Worm (Caenorhabditis elegans) whole organism, late embryonic: ENCODE data around the gene ZK616.5.

ENCODE experiments used
- C38D4.7 ChIP-seq: fragments of 200-800 bp; sonication (Bioruptor generic); optimal IDR thresholded peaks from 2 replicates; lab custom pipeline; 2018; ENCODE audit warnings: mild to moderate bottlenecking, missing genetic modification characterization, moderate library complexity, missing compliant biosample characterization
- F13H6.1 ChIP-seq: sonication (generic microtip); optimal IDR thresholded peaks from 2 replicates; lab custom pipeline; 2016; ENCODE audit warnings: missing genetic modification characterization, missing compliant biosample characterization
- ama-1 ChIP-seq: fragments of 150-350 bp; optimal IDR thresholded peaks from 2 replicates; lab custom pipeline; 2014
- ceh-14 ChIP-seq: sonication (generic microtip); optimal IDR thresholded peaks from 2 replicates; lab custom pipeline; 2016; ENCODE audit warnings: missing genotype, missing genetic modification characterization, missing compliant biosample characterization
- ceh-18 ChIP-seq: sonication (generic microtip); optimal IDR thresholded peaks from 2 replicates; lab custom pipeline; 2016; ENCODE audit warnings: missing genetic modification characterization, missing compliant biosample characterization
- ceh-2 ChIP-seq: sonication (generic microtip); optimal IDR thresholded peaks from 2 replicates; lab custom pipeline; 2016; ENCODE audit warnings: missing genotype, missing genetic modification characterization, missing compliant biosample characterization
- ceh-22 ChIP-seq: sonication (generic microtip); optimal IDR thresholded peaks from 2 replicates; lab custom pipeline; 2017; ENCODE audit warnings: missing biosample characterization, missing genetic modification characterization
- ceh-31 ChIP-seq: sonication (generic microtip); optimal IDR thresholded peaks from 2 replicates; lab custom pipeline; 2016; ENCODE audit warnings: missing genetic modification characterization, missing compliant biosample characterization
- ceh-34 ChIP-seq: sonication (generic microtip); optimal IDR thresholded peaks from 2 replicates; lab custom pipeline; 2016; ENCODE audit warnings: mild to moderate bottlenecking, missing genetic modification characterization, missing compliant biosample characterization
- ceh-6 ChIP-seq: fragments of 200-800 bp; sonication (Bioruptor generic); optimal IDR thresholded peaks from 2 replicates; lab custom pipeline; 2018; ENCODE audit warnings: mild to moderate bottlenecking, missing genetic modification characterization, missing compliant biosample characterization
- che-1 ChIP-seq: sonication (generic microtip); optimal IDR thresholded peaks from 2 replicates; lab custom pipeline; 2016; ENCODE audit warnings: mild to moderate bottlenecking, missing genetic modification characterization, missing compliant biosample characterization
- dmd-4 ChIP-seq: sonication (generic microtip); optimal IDR thresholded peaks from 2 replicates; lab custom pipeline; 2016; ENCODE audit warnings: borderline replicate concordance, missing genetic modification characterization, missing compliant biosample characterization
- dve-1 ChIP-seq: sonication (generic microtip); optimal IDR thresholded peaks from 2 replicates; lab custom pipeline; 2017; ENCODE audit warnings: antibody characterized with exemption, mild to moderate bottlenecking, missing genetic modification characterization, missing compliant biosample characterization
- elt-2 ChIP-seq: sonication (generic microtip); optimal IDR thresholded peaks from 2 replicates; lab custom pipeline; 2016; ENCODE audit warnings: missing genetic modification reagents, missing genetic modification characterization, missing compliant biosample characterization
- elt-4 ChIP-seq: sonication (generic microtip); optimal IDR thresholded peaks from 2 replicates; lab custom pipeline; 2016; ENCODE audit warnings: missing genetic modification characterization, missing compliant biosample characterization
- fax-1 ChIP-seq: sonication (generic microtip); optimal IDR thresholded peaks from 2 replicates; lab custom pipeline; 2016; ENCODE audit warnings: missing genotype, missing genetic modification characterization, missing compliant biosample characterization
- fkh-10 ChIP-seq: fragments of 150-350 bp; optimal IDR thresholded peaks from 2 replicates; lab custom pipeline; 2014; ENCODE audit warnings: missing biosample characterization, missing genetic modification reagents, missing genetic modification characterization
- fkh-6 ChIP-seq: sonication (generic microtip); optimal IDR thresholded peaks from 2 replicates; lab custom pipeline; 2016; ENCODE audit warnings: missing genetic modification characterization, missing compliant biosample characterization
- gmeb-2 ChIP-seq: sonication (generic microtip); optimal IDR thresholded peaks from 2 replicates; lab custom pipeline; 2016; ENCODE audit warnings: missing genetic modification characterization, inconsistent platforms, missing compliant biosample characterization
- hlh-13 ChIP-seq: fragments of 200-800 bp; sonication (Bioruptor generic); optimal IDR thresholded peaks from 2 replicates; lab custom pipeline; 2018; ENCODE audit warnings: mild to moderate bottlenecking, missing genetic modification characterization, missing compliant biosample characterization
- hlh-30 ChIP-seq: sonication (generic microtip); optimal IDR thresholded peaks from 2 replicates; lab custom pipeline; 2017; ENCODE audit warnings: antibody characterized with exemption, missing genetic modification characterization, missing compliant biosample characterization; ENCODE audit not compliant: insufficient read depth
- hlh-8 ChIP-seq: sonication (generic microtip); optimal IDR thresholded peaks from 2 replicates; lab custom pipeline; 2016; ENCODE audit warnings: missing genotype, missing genetic modification characterization, missing compliant biosample characterization
- madf-2 ChIP-seq: sonication (generic microtip); optimal IDR thresholded peaks from 2 replicates; lab custom pipeline; 2017; ENCODE audit warnings: missing genetic modification characterization, missing compliant biosample characterization
- mec-3 ChIP-seq: sonication (generic microtip); optimal IDR thresholded peaks from 2 replicates; lab custom pipeline; 2016; ENCODE audit warnings: borderline replicate concordance, missing genetic modification characterization, missing compliant biosample characterization
- nhr-232 ChIP-seq: sonication (generic microtip); optimal IDR thresholded peaks from 2 replicates; lab custom pipeline; 2016; ENCODE audit warnings: missing genetic modification characterization, missing compliant biosample characterization
- odd-2 ChIP-seq: sonication (generic microtip); optimal IDR thresholded peaks from 2 replicates; lab custom pipeline; 2017; ENCODE audit warnings: antibody characterized with exemption, mild to moderate bottlenecking, missing genetic modification characterization, missing compliant biosample characterization
- pag-3 ChIP-seq: sonication (generic microtip); optimal IDR thresholded peaks from 2 replicates; lab custom pipeline; 2016; ENCODE audit warnings: missing compliant biosample characterization, missing genetic modification characterization, borderline replicate concordance
- pat-9 ChIP-seq: fragments of 200-800 bp; sonication (Bioruptor generic); optimal IDR thresholded peaks from 2 replicates; lab custom pipeline; 2018; ENCODE audit warnings: mild to moderate bottlenecking, missing genetic modification characterization, moderate library complexity, missing compliant biosample characterization
- pha-2 ChIP-seq: sonication (generic microtip); optimal IDR thresholded peaks from 2 replicates; lab custom pipeline; 2017; ENCODE audit warnings: mild to moderate bottlenecking, missing genetic modification characterization, missing compliant biosample characterization
- rnt-1 ChIP-seq: sonication (generic microtip); optimal IDR thresholded peaks from 2 replicates; lab custom pipeline; 2016; ENCODE audit warnings: missing genetic modification characterization, missing compliant biosample characterization
- sdc-2 ChIP-seq: sonication (generic microtip); optimal IDR thresholded peaks from 2 replicates; lab custom pipeline; 2016; ENCODE audit warnings: missing genotype, missing genetic modification characterization, missing compliant biosample characterization
- syd-9 ChIP-seq: sonication (generic microtip); optimal IDR thresholded peaks from 2 replicates; lab custom pipeline; 2016; ENCODE audit warnings: mild to moderate bottlenecking, missing genetic modification characterization, moderate library complexity, missing compliant biosample characterization
- tbx-2 ChIP-seq: sonication (generic microtip); optimal IDR thresholded peaks from 2 replicates; lab custom pipeline; 2016; ENCODE audit warnings: missing genetic modification characterization, missing compliant biosample characterization
- unc-3 ChIP-seq, 2 experiments: fragments of 200-800 bp in 1 of 2; sonication (Bioruptor generic) in 1 of 2; sonication (generic microtip) in 1 of 2; conservative IDR thresholded peaks in 1 of 2; optimal IDR thresholded peaks in 1 of 2; 2 replicates each; pipeline versions ENCODE4 v1.3.6 to Lab custom; 2016 to 2022; ENCODE audit warnings: missing compliant biosample characterization in 2 of 2, missing genetic modification characterization in 2 of 2, missing genetic modification reagents in 1 of 2
- unc-42 ChIP-seq: sonication (generic microtip); optimal IDR thresholded peaks from 2 replicates; lab custom pipeline; 2016; ENCODE audit warnings: missing genotype, missing genetic modification characterization, missing compliant biosample characterization
- unc-55 ChIP-seq: sonication (generic microtip); optimal IDR thresholded peaks from 2 replicates; lab custom pipeline; 2017; ENCODE audit warnings: missing biosample characterization, missing genetic modification reagents, missing genetic modification characterization
- zip-5 ChIP-seq: sonication (generic microtip); optimal IDR thresholded peaks from 2 replicates; lab custom pipeline; 2016; ENCODE audit warnings: missing genetic modification characterization, missing compliant biosample characterization

Gene ZK616.5

DNA sequence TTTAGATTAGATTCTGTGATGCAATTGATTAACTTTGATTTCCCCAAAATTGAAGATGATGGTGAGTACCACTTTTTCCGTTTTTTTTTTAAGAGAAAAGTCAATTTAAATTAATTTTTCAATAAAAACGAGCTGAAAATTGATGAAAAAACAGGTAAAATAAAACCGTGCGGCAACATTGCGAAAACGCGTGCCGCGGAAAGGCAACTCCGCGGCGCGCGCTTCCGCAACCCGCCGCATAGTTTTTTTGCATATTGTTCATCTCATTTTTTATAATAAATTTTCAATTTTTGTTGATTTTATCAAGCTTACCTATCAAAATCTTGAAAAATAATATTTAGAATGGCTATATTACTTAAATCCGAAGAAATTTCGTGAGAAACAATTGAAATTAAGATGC, 20.8 kb upstream of the ZK616.5 start (continued):
- TF ChIP-seq hlh-13 (GFP tag; lab: Kevin White, UChicago), result no peak
- no peak for TF ChIP-seq F13H6.1 (tag; lab: Kevin White, UChicago)
- no peak for TF ChIP-seq mec-3 (tag; lab: Kevin White, UChicago)
- no peak for TF ChIP-seq hlh-30 (tag; lab: Kevin White, UChicago)
- no peak for TF ChIP-seq gmeb-2 (tag; lab: Kevin White, UChicago)
- TF ChIP-seq dve-1, result no peak
- TF ChIP-seq ceh-31 (tag; lab: Kevin White, UChicago), result peak; percentile 47
- no peak for TF ChIP-seq unc-3 (GFP tag; conservative IDR thresholded peaks at IDR 0.05; lab: Robert Waterston, UW)
- peak; percentile 22 for TF ChIP-seq unc-3 (tag; optimal IDR thresholded peaks at IDR 0.05; lab: Kevin White, UChicago)
- peak; percentile 18 for TF ChIP-seq nhr-232 (tag; lab: Kevin White, UChicago)
- no peak for TF ChIP-seq sdc-2 (tag; lab: Kevin White, UChicago)
- TF ChIP-seq fkh-10 (GFP tag; lab: Kevin White, UChicago), result no peak
- TF ChIP-seq che-1, result no peak

DNA sequence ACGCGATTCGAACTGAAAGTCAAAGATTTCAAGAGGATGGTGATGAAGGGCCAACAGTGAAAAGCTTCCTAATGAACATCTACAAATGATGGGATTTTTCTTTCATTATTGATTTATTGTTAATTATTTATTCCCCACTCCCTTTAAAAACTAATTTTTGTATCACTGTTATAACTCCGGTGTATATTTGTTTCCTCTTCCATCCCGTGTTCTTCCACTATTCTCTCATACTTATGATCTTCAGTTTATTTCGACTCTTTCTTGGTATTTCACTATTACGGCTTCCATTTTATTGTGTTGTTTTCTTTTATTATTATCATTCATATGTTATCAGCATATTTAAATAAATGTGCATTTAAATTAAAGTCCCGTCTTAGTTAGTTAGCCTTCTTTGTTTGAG, 17.4 kb upstream of the ZK616.5 start:
- no peak for TF ChIP-seq odd-2 (tag; lab: Kevin White, UChicago)
- TF ChIP-seq ceh-34 (tag; lab: Kevin White, UChicago), result no peak
- no peak for TF ChIP-seq zip-5 (tag; lab: Kevin White, UChicago)
- no peak for TF ChIP-seq ceh-2 (tag; lab: Kevin White, UChicago)
- TF ChIP-seq ceh-18 (tag; lab: Kevin White, UChicago), result no peak
- TF ChIP-seq, all 69 proteins: peak for 0

DNA sequence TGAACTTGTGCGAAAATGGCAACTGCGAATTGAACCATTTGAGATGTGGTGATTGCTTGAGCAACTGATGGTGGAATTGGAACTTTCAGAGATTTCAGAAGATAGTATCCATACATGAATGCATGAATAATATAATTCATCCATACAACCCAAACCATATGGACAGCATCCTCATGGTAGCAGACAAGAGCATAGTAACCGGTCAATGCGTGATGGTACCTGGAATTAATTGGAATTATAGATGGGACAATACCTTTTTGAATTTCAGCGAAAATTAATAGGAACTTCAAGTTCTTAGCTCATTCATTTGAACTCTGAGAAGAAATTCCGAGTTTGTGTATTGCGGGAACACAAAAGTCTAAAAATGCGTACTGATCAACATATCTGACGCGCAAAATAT, 16.8 kb upstream of the ZK616.5 start:
- TF ChIP-seq C38D4.7 (GFP tag; lab: Kevin White, UChicago) (no peak), hlh-8 (tag; lab: Kevin White, UChicago) (no peak), elt-2 (tag; lab: Kevin White, UChicago) (no peak), ceh-6 (GFP tag; lab: Kevin White, UChicago) (no peak), pat-9 (tag; lab: Kevin White, UChicago) (no peak), unc-55 (GFP tag; lab: Kevin White, UChicago) (no peak), syd-9 (tag; lab: Kevin White, UChicago) (no peak), F13H6.1 (tag; lab: Kevin White, UChicago) (no peak), unc-42 (tag; lab: Kevin White, UChicago) (no peak), ceh-2 (tag; lab: Kevin White, UChicago) (no peak), pha-2 (tag; lab: Kevin White, UChicago) (no peak), fax-1 (tag; lab: Kevin White, UChicago) (no peak), dmd-4 (tag; lab: Kevin White, UChicago) (no peak), ceh-18 (tag; lab: Kevin White, UChicago) (no peak)

DNA sequence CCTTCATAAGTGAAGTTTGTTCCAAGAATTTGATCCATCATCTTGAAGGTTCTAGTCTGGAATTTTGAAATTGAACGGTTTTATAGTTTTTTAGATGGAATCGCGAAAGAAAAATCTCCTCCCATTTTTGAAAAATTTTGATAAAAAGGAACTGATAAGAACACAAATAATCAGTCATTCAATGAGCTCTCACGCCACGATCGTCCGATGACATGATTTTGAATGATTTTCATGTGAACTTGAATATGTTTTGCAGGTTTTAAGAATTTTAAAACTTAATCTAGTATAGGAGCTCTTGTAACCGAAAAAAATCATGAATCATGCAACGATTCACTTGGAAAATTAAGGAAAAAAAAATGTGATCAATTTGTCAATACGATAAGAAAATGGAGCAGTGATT, 14.7 kb upstream of the ZK616.5 start, which contains the start of gene elo-5:
Gene elo-5 (minus strand): TSS at position 56 of the 400 bp plus-strand sequence.
- TF ChIP-seq elt-2 (tag; lab: Kevin White, UChicago), result peak; percentile 39
- no peak for TF ChIP-seq rnt-1 (tag; lab: Kevin White, UChicago)

DNA sequence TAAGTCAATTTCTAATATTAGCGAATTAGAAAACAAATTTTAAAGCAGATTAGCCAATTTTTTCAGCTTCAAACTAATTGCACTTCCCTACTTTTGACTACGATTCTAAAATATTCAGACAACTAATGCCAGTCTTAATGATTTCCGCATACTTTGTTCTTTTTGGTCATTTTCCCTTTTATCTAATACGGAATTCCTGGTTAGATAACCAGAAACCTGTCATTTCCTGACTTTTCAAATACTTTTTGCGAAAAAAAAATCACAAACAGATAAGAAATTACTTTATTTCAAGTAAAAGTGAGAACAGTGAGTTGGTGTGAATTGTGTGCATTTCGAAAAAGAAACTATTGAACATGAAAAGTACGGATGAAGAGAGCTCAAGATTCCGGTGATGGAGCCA, 11.6 kb upstream of the ZK616.5 start:
- TF ChIP-seq ceh-14 (tag; lab: Kevin White, UChicago), result no peak
- TF ChIP-seq pat-9 (tag; lab: Kevin White, UChicago), result no peak
- TF ChIP-seq unc-42 (tag; lab: Kevin White, UChicago), result no peak
- TF ChIP-seq elt-4 (tag; lab: Kevin White, UChicago), result no peak
- TF ChIP-seq pag-3 (tag; lab: Kevin White, UChicago), result no peak
- TF ChIP-seq fkh-6 (tag; lab: Kevin White, UChicago), result no peak
- no peak for TF ChIP-seq madf-2 (tag; lab: Kevin White, UChicago)
- TF ChIP-seq tbx-2 (tag; lab: Kevin White, UChicago), result no peak
- TF ChIP-seq ama-1, result no peak
- TF ChIP-seq ceh-22 (tag; lab: Kevin White, UChicago), result no peak
- no peak for TF ChIP-seq mec-3 (tag; lab: Kevin White, UChicago)
- no peak for TF ChIP-seq zip-5 (tag; lab: Kevin White, UChicago)
